Worm (Caenorhabditis elegans): ENCODE results near the gene F10E9.4.

DNA sequence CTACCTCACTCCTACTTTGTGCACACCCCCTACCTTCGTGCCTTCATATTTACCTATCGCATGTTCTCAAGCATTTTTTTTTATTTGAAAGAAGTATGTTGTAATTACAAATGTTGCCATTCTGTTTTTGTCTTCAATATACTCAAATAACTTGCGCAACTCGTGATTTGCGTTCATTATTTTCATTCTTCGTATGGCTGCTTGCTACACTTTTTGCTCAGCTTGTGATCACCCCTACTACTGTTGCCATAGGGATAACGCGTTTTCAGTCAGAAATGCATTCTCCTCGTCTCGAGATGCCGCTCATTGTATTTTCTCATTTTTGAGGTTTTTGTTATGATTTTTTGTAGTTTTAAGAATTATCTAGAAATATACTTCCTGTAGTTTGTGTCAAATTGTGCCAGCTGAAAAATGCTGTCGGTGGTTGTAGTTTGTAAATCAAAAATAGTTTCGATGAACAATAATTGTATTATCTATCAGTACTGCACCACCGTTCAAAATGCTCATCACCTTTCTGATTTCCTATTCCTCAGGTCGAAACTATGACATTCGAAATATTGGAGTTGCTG lies 14.4 kb downstream of the F10E9.4 start, which contains the start of gene F10E9.1:
- TF ChIP-seq F49E8.2 (tag; optimal IDR thresholded peaks at IDR 0.05; ENCODE audit: borderline replicate concordance) (no peak), dmd-8 (GFP tag; IDR thresholded peaks at IDR 0.05) (no peak), jun-1 (tag; optimal IDR thresholded peaks at IDR 0.05) (no peak), mxl-3 (GFP tag; optimal IDR thresholded peaks at IDR 0.05) (no peak), hlh-30 (tag; optimal IDR thresholded peaks at IDR 0.05; ENCODE audit: insufficient read depth) (no peak), zip-11 (GFP tag; IDR thresholded peaks at IDR 0.05) (no peak), lin-13 (GFP tag; optimal IDR thresholded peaks at IDR 0.05) (no peak), lin-38 (GFP tag; IDR thresholded peaks at IDR 0.05) (no peak), zip-2 (tag; optimal IDR thresholded peaks at IDR 0.05) (no peak)

Data from whole organism, L4 larva.